Worm (Caenorhabditis elegans) whole organism, L4/young adult: ENCODE data around the gene F53H4.6.

Source experiments
- dao-5 ChIP-seq: sonication (generic microtip); optimal IDR thresholded peaks from 2 replicates; lab custom pipeline; 2016; ENCODE audit warnings: missing genotype, missing genetic modification characterization, moderate library complexity, missing compliant biosample characterization
- him-1 ChIP-seq: sonication (generic microtip); optimal IDR thresholded peaks from 2 replicates; lab custom pipeline; 2016; ENCODE audit warnings: missing genotype, missing genetic modification reagents, missing genetic modification characterization, missing compliant biosample characterization

DNA sequence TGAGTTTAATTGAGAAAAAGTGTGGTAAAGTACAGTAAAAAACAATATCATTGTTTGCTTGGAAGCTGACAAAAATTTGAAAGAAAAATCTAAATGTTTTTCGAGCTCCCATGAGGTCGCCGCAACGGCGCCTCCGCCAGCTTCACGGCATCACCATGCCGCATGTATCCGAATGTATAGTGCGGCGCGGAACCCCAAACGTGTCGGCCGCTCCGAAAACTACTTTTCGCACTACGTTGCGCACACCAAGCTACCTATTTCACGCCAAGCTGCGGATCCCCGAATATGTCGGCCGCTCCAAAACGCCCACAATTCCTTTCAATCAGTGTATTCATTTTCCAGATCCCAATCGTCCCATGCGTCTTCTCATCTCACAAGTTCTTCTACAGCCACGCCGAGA lies 9.4 kb downstream of the F53H4.6 start:
- no peak for TF ChIP-seq dao-5
- no peak for TF ChIP-seq him-1 (tag; lab: Kevin White, UChicago)
